Worm (Caenorhabditis elegans): ENCODE results near the gene acr-10.

acr-10 gene

ce11 chrX:3997040-3997439 is 25.0 kb upstream of the acr-10 start, which contains the start of gene R02E12.5:
Gene R02E12.5, plus strand, starts transcription at chrX:3997340.
- TF ChIP-seq nhr-25 (tag; optimal IDR thresholded peaks at IDR 0.05), result no peak
- no peak for TF ChIP-seq ztf-11 (tag; optimal IDR thresholded peaks at IDR 0.05)
- TF ChIP-seq zag-1 (tag; optimal IDR thresholded peaks at IDR 0.05), result no peak
- TF ChIP-seq ceh-16 (tag; optimal IDR thresholded peaks at IDR 0.05), result no peak
- TF ChIP-seq nhr-237 (tag; optimal IDR thresholded peaks at IDR 0.05), result no peak
- TF ChIP-seq mml-1 (tag; optimal IDR thresholded peaks at IDR 0.05), result no peak
- TF ChIP-seq nhr-11 (tag; optimal IDR thresholded peaks at IDR 0.05), result no peak
- no peak for TF ChIP-seq egl-5 (tag; optimal IDR thresholded peaks at IDR 0.05)
- TF ChIP-seq R02D3.7 (tag; optimal IDR thresholded peaks at IDR 0.05), result no peak
- TF ChIP-seq sea-2 (GFP tag; optimal IDR thresholded peaks at IDR 0.05), result no peak
- TF ChIP-seq pha-4 (tag; optimal IDR thresholded peaks at IDR 0.05), result no peak
- no peak for TF ChIP-seq elt-1 (tag; optimal IDR thresholded peaks at IDR 0.05)
- TF ChIP-seq ceh-28 (tag; optimal IDR thresholded peaks at IDR 0.05), result no peak
- TF ChIP-seq mdl-1 (tag; optimal IDR thresholded peaks at IDR 0.05), result no peak
- no peak for TF ChIP-seq tbx-2 (tag; optimal IDR thresholded peaks at IDR 0.05)
- no peak for TF ChIP-seq ceh-82 (tag; optimal IDR thresholded peaks at IDR 0.05)
- TF ChIP-seq eor-1 (tag; optimal IDR thresholded peaks at IDR 0.05), result no peak
- no peak for TF ChIP-seq nhr-28 (tag; optimal IDR thresholded peaks at IDR 0.05)
- no peak for TF ChIP-seq nhr-12 (tag; optimal IDR thresholded peaks at IDR 0.05)
- no peak for TF ChIP-seq pqm-1 (tag; optimal IDR thresholded peaks at IDR 0.05)

DNA sequence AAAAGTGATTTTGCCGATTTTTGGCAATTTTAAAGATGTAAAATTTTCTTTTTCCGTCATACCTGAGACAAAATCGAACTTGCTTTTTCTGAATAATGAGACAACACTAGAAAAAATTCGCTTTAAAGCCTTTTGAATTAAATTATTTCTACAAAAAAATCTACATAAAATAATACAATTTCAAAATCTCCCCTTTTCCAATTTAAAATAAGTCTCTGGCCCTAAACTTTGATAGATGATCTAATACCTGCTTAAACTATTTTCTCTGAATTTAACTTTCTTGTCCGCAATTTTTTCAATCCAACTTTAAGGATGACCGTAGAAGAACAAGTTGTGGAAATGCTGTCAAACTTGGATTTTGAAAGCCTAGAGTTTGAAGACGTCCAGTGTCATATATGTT is 18.8 kb upstream of the acr-10 start, which contains the start of gene R02E12.12:
R02E12.12 (plus strand) TSS at position 301 of the 400 bp plus-strand sequence.
- no peak for TF ChIP-seq pqm-1 (tag; optimal IDR thresholded peaks at IDR 0.05)
- no peak for TF ChIP-seq lin-15B (tag; optimal IDR thresholded peaks at IDR 0.05)
- no peak for TF ChIP-seq ceh-16 (tag; optimal IDR thresholded peaks at IDR 0.05)
- no peak for TF ChIP-seq nhr-11 (tag; optimal IDR thresholded peaks at IDR 0.05)
- no peak for TF ChIP-seq nhr-67 (tag; optimal IDR thresholded peaks at IDR 0.05)
- TF ChIP-seq hmg-11 (tag; optimal IDR thresholded peaks at IDR 0.05), result no peak
- TF ChIP-seq R02D3.7 (tag; optimal IDR thresholded peaks at IDR 0.05), result no peak
- TF ChIP-seq nhr-23 (tag; optimal IDR thresholded peaks at IDR 0.05), result no peak
- no peak for TF ChIP-seq unc-39 (tag; optimal IDR thresholded peaks at IDR 0.05)
- no peak for TF ChIP-seq zag-1 (tag; optimal IDR thresholded peaks at IDR 0.05)
- no peak for TF ChIP-seq nhr-76 (tag; optimal IDR thresholded peaks at IDR 0.05)
- no peak for TF ChIP-seq fkh-2 (tag; optimal IDR thresholded peaks at IDR 0.05)
- no peak for TF ChIP-seq nhr-237 (tag; optimal IDR thresholded peaks at IDR 0.05)
- TF ChIP-seq egl-5 (tag; optimal IDR thresholded peaks at IDR 0.05), result no peak
- TF ChIP-seq skn-1 (tag; optimal IDR thresholded peaks at IDR 0.05), result no peak
- TF ChIP-seq mml-1 (tag; optimal IDR thresholded peaks at IDR 0.05), result no peak
- no peak for TF ChIP-seq tbx-2 (tag; optimal IDR thresholded peaks at IDR 0.05)
- TF ChIP-seq eor-1 (tag; optimal IDR thresholded peaks at IDR 0.05), result no peak

DNA sequence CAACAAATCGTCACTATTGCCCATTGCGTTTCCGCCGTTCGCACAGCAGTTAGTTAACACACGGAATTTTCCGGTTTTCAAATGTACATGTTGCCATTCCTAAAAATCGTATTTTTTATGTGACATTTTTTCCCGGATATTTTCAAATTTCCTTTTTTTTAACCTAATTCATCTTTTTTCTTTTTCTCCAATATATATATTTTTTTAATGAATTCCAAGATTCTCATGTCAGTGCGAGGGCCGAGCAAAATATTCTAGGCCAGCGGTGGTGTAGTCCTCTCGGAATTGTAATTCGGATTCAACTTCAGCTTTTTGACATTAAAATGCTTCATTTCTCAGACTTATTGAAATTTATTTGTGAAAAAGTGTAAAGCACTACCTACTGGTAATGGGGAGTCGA is 17.1 kb upstream of the acr-10 start, which contains the start of gene R02E12.4:
R02E12.4 (plus strand) TSS at position 301 of the 400 bp plus-strand sequence.
- no peak for TF ChIP-seq mdl-1 (tag; optimal IDR thresholded peaks at IDR 0.05)
- TF ChIP-seq ZK546.5 (tag; optimal IDR thresholded peaks at IDR 0.05), result no peak
- TF ChIP-seq elt-2 (tag; optimal IDR thresholded peaks at IDR 0.05), result no peak
- no peak for TF ChIP-seq zag-1 (tag; optimal IDR thresholded peaks at IDR 0.05)
- TF ChIP-seq lsy-12 (tag; optimal IDR thresholded peaks at IDR 0.05), result no peak
- TF ChIP-seq nhr-237 (tag; optimal IDR thresholded peaks at IDR 0.05), result no peak
- no peak for TF ChIP-seq mml-1 (tag; optimal IDR thresholded peaks at IDR 0.05)
- TF ChIP-seq nhr-25 (tag; optimal IDR thresholded peaks at IDR 0.05), result no peak
- TF ChIP-seq ztf-11 (tag; optimal IDR thresholded peaks at IDR 0.05), result no peak
- TF ChIP-seq elt-3 (tag; optimal IDR thresholded peaks at IDR 0.05), result no peak
- TF ChIP-seq unc-62 (GFP tag; optimal IDR thresholded peaks at IDR 0.05), result no peak
- no peak for TF ChIP-seq nhr-12 (tag; optimal IDR thresholded peaks at IDR 0.05)
- no peak for TF ChIP-seq egl-5 (tag; optimal IDR thresholded peaks at IDR 0.05)

ce11 chrX:4006966-4007365 is 15.1 kb upstream of the acr-10 start:
- TF ChIP-seq skn-1 (tag; optimal IDR thresholded peaks at IDR 0.05), result no peak
- TF ChIP-seq elt-3 (tag; optimal IDR thresholded peaks at IDR 0.05), result no peak
- no peak for TF ChIP-seq nhr-12 (tag; optimal IDR thresholded peaks at IDR 0.05)

DNA sequence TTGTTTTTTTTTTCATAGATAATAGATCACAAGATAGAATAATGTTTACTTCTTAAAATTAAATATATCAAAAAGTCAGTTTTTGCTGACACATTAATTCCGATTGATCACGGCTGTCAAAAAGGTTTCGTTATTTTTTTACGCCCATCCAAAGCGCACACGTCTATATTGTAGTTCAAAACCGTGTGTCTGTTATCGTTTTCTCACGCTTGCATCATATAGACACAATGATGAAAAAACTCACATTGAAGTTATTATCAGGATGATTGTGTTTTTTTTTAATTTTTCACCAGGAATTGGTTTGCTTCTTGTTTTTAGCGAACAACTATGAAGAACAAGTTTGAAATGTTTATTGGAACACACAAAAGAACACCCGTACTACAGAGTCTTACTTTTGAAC is 14.3 kb upstream of the acr-10 start:
- no peak for TF ChIP-seq hmg-11 (tag; optimal IDR thresholded peaks at IDR 0.05)
- no peak for TF ChIP-seq R02D3.7 (tag; optimal IDR thresholded peaks at IDR 0.05)
- no peak for TF ChIP-seq lin-39 (tag; optimal IDR thresholded peaks at IDR 0.05)
- TF ChIP-seq ceh-16 (tag; optimal IDR thresholded peaks at IDR 0.05), result no peak
- TF ChIP-seq eor-1 (tag; optimal IDR thresholded peaks at IDR 0.05), result no peak
- peak; percentile 55 for TF ChIP-seq skn-1 (tag; optimal IDR thresholded peaks at IDR 0.05)
- TF ChIP-seq nhr-12 (tag; optimal IDR thresholded peaks at IDR 0.05), result no peak
- peak; percentile 69 for TF ChIP-seq pqm-1 (tag; optimal IDR thresholded peaks at IDR 0.05)
- no peak for TF ChIP-seq mml-1 (tag; optimal IDR thresholded peaks at IDR 0.05)
- TF ChIP-seq nhr-67 (tag; optimal IDR thresholded peaks at IDR 0.05), result no peak
- TF ChIP-seq ceh-28 (tag; optimal IDR thresholded peaks at IDR 0.05), result no peak
- TF ChIP-seq zag-1 (tag; optimal IDR thresholded peaks at IDR 0.05), result no peak
- no peak for TF ChIP-seq sea-2 (GFP tag; optimal IDR thresholded peaks at IDR 0.05)
- TF ChIP-seq nhr-76 (tag; optimal IDR thresholded peaks at IDR 0.05), result no peak
- TF ChIP-seq daf-12 (tag; optimal IDR thresholded peaks at IDR 0.05), result no peak
- TF ChIP-seq lin-15B (tag; optimal IDR thresholded peaks at IDR 0.05), result no peak
- no peak for TF ChIP-seq nhr-11 (tag; optimal IDR thresholded peaks at IDR 0.05)
- TF ChIP-seq nhr-25 (tag; optimal IDR thresholded peaks at IDR 0.05), result no peak
- TF ChIP-seq ama-1 (optimal IDR thresholded peaks at IDR 0.05), result no peak
- no peak for TF ChIP-seq aly-2 (tag; optimal IDR thresholded peaks at IDR 0.05)
- no peak for TF ChIP-seq unc-62 (GFP tag; optimal IDR thresholded peaks at IDR 0.05)
- no peak for TF ChIP-seq elt-3 (tag; optimal IDR thresholded peaks at IDR 0.05)
- TF ChIP-seq unc-39 (tag; optimal IDR thresholded peaks at IDR 0.05), result no peak
- no peak for TF ChIP-seq ztf-11 (tag; optimal IDR thresholded peaks at IDR 0.05)
- TF ChIP-seq tbx-2 (tag; optimal IDR thresholded peaks at IDR 0.05), result no peak
- TF ChIP-seq fkh-2 (tag; optimal IDR thresholded peaks at IDR 0.05), result no peak
- no peak for TF ChIP-seq ceh-9 (tag; optimal IDR thresholded peaks at IDR 0.05)
- no peak for TF ChIP-seq egl-5 (tag; optimal IDR thresholded peaks at IDR 0.05)
- TF ChIP-seq nhr-23 (tag; optimal IDR thresholded peaks at IDR 0.05), result no peak
- TF ChIP-seq elt-1 (tag; optimal IDR thresholded peaks at IDR 0.05), result no peak
- TF ChIP-seq nhr-237 (tag; optimal IDR thresholded peaks at IDR 0.05), result no peak
- no peak for TF ChIP-seq pha-4 (tag; optimal IDR thresholded peaks at IDR 0.05)
- TF ChIP-seq nhr-28 (tag; optimal IDR thresholded peaks at IDR 0.05), result no peak
- peak; percentile 56 for TF ChIP-seq fos-1 (tag; optimal IDR thresholded peaks at IDR 0.05)

Measured in whole organism, L3 larva.